Worm (Caenorhabditis elegans): Measurements from ENCODE around the gene acc-3.

DNA sequence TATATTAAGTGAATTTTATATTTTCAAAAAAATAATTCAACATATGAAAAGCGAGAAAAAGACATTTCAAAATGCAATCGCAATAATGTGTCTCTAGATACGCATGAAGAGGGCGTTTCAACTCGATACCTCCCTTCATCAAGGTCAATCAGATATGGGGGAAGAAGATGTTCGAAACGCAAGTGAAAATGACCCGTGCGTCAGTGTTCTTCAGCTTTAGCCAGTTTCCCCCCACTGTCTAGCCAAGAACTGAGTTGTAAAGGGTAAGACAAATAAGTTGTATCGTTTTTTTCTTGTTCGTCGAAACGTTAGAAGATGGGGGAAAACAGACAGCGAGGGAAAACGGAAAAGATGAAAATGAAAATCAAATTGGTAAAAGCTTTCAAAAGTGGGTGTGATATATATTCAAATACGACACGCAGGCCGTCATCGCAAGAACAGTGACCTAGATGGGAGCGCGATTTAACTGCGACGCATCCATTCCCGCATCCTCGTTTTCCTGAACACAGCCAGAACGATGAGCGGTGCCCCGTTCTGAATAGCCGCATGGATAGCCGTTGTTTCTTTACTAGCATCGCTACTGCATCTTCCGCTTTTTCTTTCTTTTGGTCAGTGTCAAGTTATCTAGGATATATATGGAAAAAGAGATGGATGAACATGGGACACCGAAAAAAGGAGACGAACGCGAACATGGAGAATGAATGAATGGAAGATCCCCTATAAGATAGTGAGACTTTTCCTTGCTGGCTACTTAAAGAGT is 32.5 kb downstream of the acc-3 start:
- TF ChIP-seq flh-1 (GFP tag; optimal IDR thresholded peaks at IDR 0.05) (no peak), snpc-4 (tag; optimal IDR thresholded peaks at IDR 0.05) (no peak), nhr-76 (tag; optimal IDR thresholded peaks at IDR 0.05) (no peak)
